Fruit fly (Drosophila melanogaster) whole organism, embryonic: ENCODE results near the gene Veneno.

Experiments used
- BEAF-32 ChIP-seq: fragments of 200-800 bp; sonication (Bioruptor generic); optimal IDR thresholded peaks from 3 replicates; lab custom pipeline; 2017; ENCODE audit warnings: missing biosample characterization, missing genetic modification characterization, mild to moderate bottlenecking, moderate library complexity, missing genetic modification reagents
- CG10321 ChIP-seq: fragments of 200-800 bp; sonication (Bioruptor generic); IDR thresholded peaks from 2 replicates; pipeline ENCODE4 v1.3.6; 2022; ENCODE audit warnings: missing biosample characterization, missing genetic modification characterization
- CG10654 ChIP-seq: fragments of 200-800 bp; sonication (Bioruptor generic); optimal IDR thresholded peaks from 2 replicates; lab custom pipeline; 2016; ENCODE audit warnings: missing biosample characterization, missing genetic modification characterization
- CG10979 ChIP-seq: fragments of 200-800 bp; sonication (Bioruptor generic); optimal IDR thresholded peaks from 2 replicates; lab custom pipeline; 2018; ENCODE audit warnings: missing biosample characterization, mild to moderate bottlenecking, missing genetic modification characterization, moderate library complexity
- CG11456 ChIP-seq: fragments of 200-800 bp; sonication (Bioruptor generic); IDR thresholded peaks from 3 replicates; pipeline ENCODE4 v1.3.6; 2022; ENCODE audit warnings: missing biosample characterization, missing genetic modification characterization
- CG13287 ChIP-seq: fragments of 200-800 bp; sonication (Bioruptor generic); IDR thresholded peaks from 2 replicates; pipeline ENCODE4 v1.3.6; 2022; ENCODE audit warnings: missing biosample characterization, missing genetic modification characterization; ENCODE audit not compliant: partially characterized antibody
- CG14667 ChIP-seq: fragments of 200-800 bp; sonication (Bioruptor generic); IDR thresholded peaks from 2 replicates; pipeline ENCODE4 v1.3.6; 2022; ENCODE audit warnings: missing biosample characterization, missing genetic modification characterization
- CG15601 ChIP-seq: fragments of 200-800 bp; sonication (Bioruptor generic); optimal IDR thresholded peaks from 3 replicates; lab custom pipeline; 2019; ENCODE audit warnings: missing biosample characterization, mild to moderate bottlenecking, missing genetic modification characterization, moderate library complexity
- CG17385 ChIP-seq: fragments of 200-800 bp; sonication (Bioruptor generic); optimal IDR thresholded peaks from 3 replicates; lab custom pipeline; 2018; ENCODE audit warnings: missing biosample characterization, mild to moderate bottlenecking, missing genetic modification characterization
- CG1832 ChIP-seq: fragments of 200-800 bp; sonication (Bioruptor generic); optimal IDR thresholded peaks from 2 replicates; lab custom pipeline; 2017; ENCODE audit warnings: missing biosample characterization, mild to moderate bottlenecking, missing genetic modification characterization, inconsistent platforms
- CG30020 ChIP-seq: fragments of 200-800 bp; optimal IDR thresholded peaks from 2 replicates; lab custom pipeline; 2019; ENCODE audit warnings: missing biosample characterization, mild to moderate bottlenecking, missing genetic modification characterization, moderate library complexity
- CG32532 ChIP-seq: fragments of 200-800 bp; sonication (Bioruptor generic); IDR thresholded peaks from 2 replicates; pipeline ENCODE4 v1.3.6; 2022; ENCODE audit warnings: missing biosample characterization, missing genetic modification characterization
- CG32772 ChIP-seq: fragments of 200-800 bp; sonication (Bioruptor generic); IDR thresholded peaks from 2 replicates; pipeline ENCODE4 v1.3.6; 2022; ENCODE audit warnings: missing biosample characterization, missing genetic modification characterization
- CG34224 ChIP-seq: fragments of 200-800 bp; sonication (Bioruptor generic); IDR thresholded peaks from 3 replicates; pipeline ENCODE4 v1.3.6; 2022; ENCODE audit warnings: missing biosample characterization, missing genetic modification characterization; ENCODE audit not compliant: partially characterized antibody
- CG34376 ChIP-seq: fragments of 200-800 bp; sonication (Bioruptor generic); optimal IDR thresholded peaks from 2 replicates; lab custom pipeline; 2018; ENCODE audit warnings: missing biosample characterization, mild to moderate bottlenecking, missing genetic modification characterization
- CG34422 ChIP-seq: fragments of 200-800 bp; sonication (Bioruptor generic); IDR thresholded peaks from 3 replicates; pipeline ENCODE4 v1.3.6; 2022; ENCODE audit warnings: missing biosample characterization, missing genetic modification characterization
- CG4854 ChIP-seq: fragments of 200-800 bp; sonication (Bioruptor generic); optimal IDR thresholded peaks from 2 replicates; lab custom pipeline; 2016; ENCODE audit warnings: missing biosample characterization, missing genetic modification characterization, inconsistent platforms
- CG6683 ChIP-seq: fragments of 200-800 bp; sonication (Bioruptor generic); optimal IDR thresholded peaks from 2 replicates; lab custom pipeline; 2017; ENCODE audit warnings: missing biosample characterization, mild to moderate bottlenecking, missing genetic modification characterization, missing genetic modification reagents
- CG9817 ChIP-seq: fragments of 200-800 bp; sonication (Bioruptor generic); optimal IDR thresholded peaks from 2 replicates; lab custom pipeline; 2018; ENCODE audit warnings: missing biosample characterization, mild to moderate bottlenecking, missing genetic modification characterization, moderate library complexity
- CHES-1-like ChIP-seq: fragments of 200-800 bp; sonication (Bioruptor generic); optimal IDR thresholded peaks from 2 replicates; lab custom pipeline; 2016; ENCODE audit warnings: missing biosample characterization, missing genetic modification characterization
- CoRest ChIP-seq: fragments of 200-800 bp; sonication (Bioruptor generic); optimal IDR thresholded peaks from 3 replicates; lab custom pipeline; 2018; ENCODE audit warnings: missing biosample characterization, mild to moderate bottlenecking, missing genetic modification characterization, moderate library complexity
- ERR ChIP-seq: fragments of 200-800 bp; sonication (Bioruptor generic); optimal IDR thresholded peaks from 2 replicates; lab custom pipeline; 2016; ENCODE audit warnings: missing biosample characterization, missing genetic modification characterization
- Hsf ChIP-seq: fragments of 200-800 bp; sonication (Bioruptor generic); optimal IDR thresholded peaks from 3 replicates; lab custom pipeline; 2016; ENCODE audit warnings: missing biosample characterization, missing genetic modification characterization
- Mad ChIP-seq: fragments of 200-800 bp; sonication (Bioruptor generic); optimal IDR thresholded peaks from 2 replicates; lab custom pipeline; 2016; ENCODE audit warnings: missing biosample characterization, missing genetic modification characterization
- Nf-YB ChIP-seq: fragments of 200-800 bp; sonication (Bioruptor generic); optimal IDR thresholded peaks from 3 replicates; lab custom pipeline; 2019; ENCODE audit warnings: missing biosample characterization, mild to moderate bottlenecking, missing genetic modification characterization, moderate library complexity
- Rfx ChIP-seq: fragments of 200-800 bp; sonication (Bioruptor generic); IDR thresholded peaks from 2 replicates; pipeline ENCODE4 v1.3.6; 2022; ENCODE audit warnings: missing biosample characterization, missing genetic modification characterization
- Stat92E ChIP-seq, 3 experiments: fragments of >200 bp in 2 of 3; fragments of 200-800 bp in 1 of 3; sonication (Bioruptor generic) in 1 of 3; optimal IDR thresholded peaks; 2 replicates each; lab custom pipeline; 2017 to 2019; ENCODE audit warnings: missing biosample characterization in 3 of 3, missing genetic modification characterization in 3 of 3, mild to moderate bottlenecking in 1 of 3, moderate library complexity in 1 of 3
- ab ChIP-seq: fragments of 200-800 bp; sonication (Bioruptor generic); optimal IDR thresholded peaks from 2 replicates; lab custom pipeline; 2016; ENCODE audit warnings: missing biosample characterization, missing genetic modification characterization
- abd-A ChIP-seq: fragments of 200-800 bp; sonication (Bioruptor generic); optimal IDR thresholded peaks from 3 replicates; lab custom pipeline; 2019; ENCODE audit warnings: missing biosample characterization, mild to moderate bottlenecking, missing genetic modification characterization, moderate library complexity
- aop ChIP-seq: fragments of 200-800 bp; sonication (Bioruptor generic); IDR thresholded peaks from 2 replicates; pipeline ENCODE4 v1.3.6; 2022; ENCODE audit warnings: missing biosample characterization, missing genetic modification characterization
- ap ChIP-seq: fragments of 200-800 bp; sonication (Bioruptor generic); IDR thresholded peaks from 2 replicates; pipeline ENCODE4 v1.3.6; 2022; ENCODE audit warnings: missing biosample characterization, missing genetic modification characterization
- bigmax ChIP-seq: fragments of 200-800 bp; sonication (Bioruptor generic); optimal IDR thresholded peaks from 2 replicates; lab custom pipeline; 2018; ENCODE audit warnings: missing biosample characterization, mild to moderate bottlenecking, missing genetic modification characterization
- br ChIP-seq: fragments of >200 bp; optimal IDR thresholded peaks from 2 replicates; lab custom pipeline; 2017
- chn ChIP-seq: fragments of 200-800 bp; sonication (Bioruptor generic); optimal IDR thresholded peaks from 2 replicates; lab custom pipeline; 2016; ENCODE audit warnings: missing biosample characterization, missing genetic modification characterization
- croc ChIP-seq: fragments of 200-800 bp; sonication (Bioruptor generic); conservative IDR thresholded peaks from 3 replicates; pipeline ENCODE4 v1.3.6; 2022; ENCODE audit warnings: missing biosample characterization, missing genetic modification characterization
- crp ChIP-seq, 2 experiments: fragments of 200-800 bp; sonication (Bioruptor generic); optimal IDR thresholded peaks; 2 replicates in 1 of 2; 3 replicates in 1 of 2; lab custom pipeline; 2017; ENCODE audit warnings: missing biosample characterization in 2 of 2, missing genetic modification characterization in 2 of 2, mild to moderate bottlenecking in 1 of 2, moderate library complexity in 1 of 2
- danr ChIP-seq: fragments of 200-800 bp; sonication (Bioruptor generic); IDR thresholded peaks from 2 replicates; pipeline ENCODE4 v1.3.6; 2022; ENCODE audit warnings: missing biosample characterization, missing genetic modification characterization
- dmrt99B ChIP-seq: fragments of 200-800 bp; sonication (Bioruptor generic); optimal IDR thresholded peaks from 2 replicates; lab custom pipeline; 2018; ENCODE audit warnings: missing biosample characterization, mild to moderate bottlenecking, missing genetic modification characterization, moderate library complexity
- en ChIP-seq: fragments of 200-800 bp; sonication (Bioruptor generic); optimal IDR thresholded peaks from 2 replicates; lab custom pipeline; 2016; ENCODE audit warnings: missing biosample characterization, missing genetic modification characterization
- her ChIP-seq: fragments of 200-800 bp; sonication (Bioruptor generic); optimal IDR thresholded peaks from 2 replicates; lab custom pipeline; 2016; ENCODE audit warnings: missing biosample characterization, missing genetic modification characterization
- ken ChIP-seq: fragments of 200-800 bp; sonication (Bioruptor generic); IDR thresholded peaks from 3 replicates; pipeline ENCODE4 v1.3.6; 2022; ENCODE audit warnings: missing biosample characterization, missing genetic modification characterization
- oc ChIP-seq: fragments of 200-800 bp; sonication (Bioruptor generic); optimal IDR thresholded peaks from 2 replicates; lab custom pipeline; 2018; ENCODE audit warnings: missing biosample characterization, mild to moderate bottlenecking, missing genetic modification characterization, moderate library complexity
- org-1 ChIP-seq: fragments of 200-800 bp; sonication (Bioruptor generic); optimal IDR thresholded peaks from 2 replicates; lab custom pipeline; 2017; ENCODE audit warnings: missing biosample characterization, missing genetic modification characterization
- run ChIP-seq: fragments of 200-800 bp; sonication (Bioruptor generic); optimal IDR thresholded peaks from 3 replicates; lab custom pipeline; 2018; ENCODE audit warnings: missing biosample characterization, mild to moderate bottlenecking, missing genetic modification characterization
- seq ChIP-seq: fragments of 200-800 bp; sonication (Bioruptor generic); IDR thresholded peaks from 2 replicates; pipeline ENCODE4 v1.3.6; 2022; ENCODE audit warnings: missing biosample characterization, missing genetic modification characterization
- stc ChIP-seq: fragments of 200-800 bp; sonication (Bioruptor generic); IDR thresholded peaks from 2 replicates; pipeline ENCODE4 v1.3.6; 2022; ENCODE audit warnings: missing biosample characterization, missing genetic modification characterization
- stwl ChIP-seq: fragments of 200-800 bp; sonication (Bioruptor generic); optimal IDR thresholded peaks from 3 replicates; lab custom pipeline; 2018; ENCODE audit warnings: missing biosample characterization, mild to moderate bottlenecking, missing genetic modification characterization, moderate library complexity
- sug ChIP-seq: fragments of 200-800 bp; optimal IDR thresholded peaks from 2 replicates; lab custom pipeline; 2019; ENCODE audit warnings: missing biosample characterization, mild to moderate bottlenecking, missing genetic modification characterization, moderate library complexity
- tio ChIP-seq: fragments of 200-800 bp; sonication (Bioruptor generic); optimal IDR thresholded peaks from 2 replicates; lab custom pipeline; 2017; ENCODE audit warnings: missing biosample characterization, missing genetic modification characterization, inconsistent platforms
- tup ChIP-seq: fragments of 200-800 bp; sonication (Bioruptor generic); optimal IDR thresholded peaks from 2 replicates; lab custom pipeline; 2016; ENCODE audit warnings: missing biosample characterization, mild to moderate bottlenecking, missing genetic modification characterization, moderate library complexity

Gene Veneno

dm6 chr3R:8356626-8357290, 5.6 kb downstream of the Veneno start, which contains the start of gene stck (continued):
- no peak for TF ChIP-seq CG34422 (GFP tag; lab: Robert Waterston, UW)
- no peak for TF ChIP-seq bigmax (GFP tag; lab: Kevin White, UChicago)
- no peak for TF ChIP-seq CG4854 (GFP tag; lab: Kevin White, UChicago)
- TF ChIP-seq CG6683 = no peak
- no peak for TF ChIP-seq CG32772 (GFP tag; lab: Robert Waterston, UW)
- TF ChIP-seq br (lab: Kevin White, UChicago) = no peak
- TF ChIP-seq oc (tag; lab: Kevin White, UChicago) = no peak
- TF ChIP-seq tio (GFP tag; lab: Kevin White, UChicago) = no peak
- no peak for TF ChIP-seq croc (GFP tag; lab: Robert Waterston, UW)
- TF ChIP-seq ERR (GFP tag; lab: Kevin White, UChicago) = no peak
- TF ChIP-seq Rfx (GFP tag; lab: Robert Waterston, UW) = no peak
- TF ChIP-seq stc (GFP tag; lab: Robert Waterston, UW) = no peak
- no peak for TF ChIP-seq chn (GFP tag; lab: Kevin White, UChicago)
- TF ChIP-seq ap (GFP tag; lab: Robert Waterston, UW) = no peak
- TF ChIP-seq CG11456 = no peak
- TF ChIP-seq CG34224 = peak; percentile 61
- TF ChIP-seq aop (GFP tag; lab: Robert Waterston, UW) = no peak
- peak; percentile 44 for TF ChIP-seq CoRest (tag; lab: Kevin White, UChicago)
- no peak for TF ChIP-seq CG10979 (tag; lab: Kevin White, UChicago)
- peak; percentile 43 for TF ChIP-seq CG30020 (tag; lab: Kevin White, UChicago)
- no peak for TF ChIP-seq Mad (GFP tag; lab: Kevin White, UChicago)
- no peak for TF ChIP-seq run
- TF ChIP-seq CG10321 (GFP tag; lab: Robert Waterston, UW) = no peak
- TF ChIP-seq BEAF-32 (GFP tag; lab: Kevin White, UChicago) = peak; percentile 81
- no peak for TF ChIP-seq Hsf
- peak; percentile 31 for TF ChIP-seq stwl (tag; lab: Kevin White, UChicago)
- no peak for TF ChIP-seq her (GFP tag; lab: Kevin White, UChicago)
- no peak for TF ChIP-seq CG14667
- TF ChIP-seq ab (GFP tag; lab: Kevin White, UChicago) = no peak
- no peak for TF ChIP-seq CG9817
- peak; percentile 5 for TF ChIP-seq abd-A
- TF ChIP-seq org-1 (GFP tag; lab: Kevin White, UChicago) = no peak
- no peak for TF ChIP-seq tup
- no peak for TF ChIP-seq CHES-1-like
- TF ChIP-seq CG17385 (GFP tag; lab: Kevin White, UChicago) = peak; percentile 36
- no peak for TF ChIP-seq CG10654 (GFP tag; lab: Kevin White, UChicago)
- TF ChIP-seq dmrt99B (tag; lab: Kevin White, UChicago) = no peak
- no peak for TF ChIP-seq seq
- no peak for TF ChIP-seq ken
- TF ChIP-seq CG13287 (GFP tag; lab: Robert Waterston, UW) = peak; percentile 71; the same call in 1 of the 2 replicates
- peak in 1 of 3 experiments; percentile 16 for TF ChIP-seq Stat92E (GFP tag; optimal IDR thresholded peaks at IDR 0.05; lab: Kevin White, UChicago)
- TF ChIP-seq CG32532 (GFP tag; lab: Robert Waterston, UW) = no peak
- TF ChIP-seq danr (GFP tag; lab: Robert Waterston, UW) = no peak
- no peak for TF ChIP-seq en (GFP tag; lab: Kevin White, UChicago)
- peak in 1 of 2 experiments; percentile 16 for TF ChIP-seq crp (GFP tag; optimal IDR thresholded peaks at IDR 0.05; lab: Kevin White, UChicago)
- TF ChIP-seq Nf-YB = no peak
- TF ChIP-seq CG34376 (GFP tag; lab: Kevin White, UChicago) = peak; percentile 81
- no peak for TF ChIP-seq CG1832
- TF ChIP-seq CG15601 (tag; lab: Kevin White, UChicago) = peak; percentile 30
- peak; percentile 76 for TF ChIP-seq sug (tag; lab: Kevin White, UChicago)
